Worm (Caenorhabditis elegans) whole organism, L2 larva: ENCODE measurements around the gene clec-51.

Experiments used
- elt-3 ChIP-seq: sonication (generic microtip); optimal IDR thresholded peaks from 2 replicates; lab custom pipeline; 2017; ENCODE audit warnings: missing biosample characterization, missing genetic modification characterization
- mdl-1 ChIP-seq, 2 experiments: fragments of 150-350 bp in 1 of 2; sonication (generic microtip) in 1 of 2; optimal IDR thresholded peaks; 2 replicates each; lab custom pipeline; 2017; ENCODE audit warnings: missing biosample characterization in 2 of 2, missing genetic modification characterization in 2 of 2
- unc-62 ChIP-seq: fragments of 150-350 bp; optimal IDR thresholded peaks from 2 replicates; lab custom pipeline; 2014; ENCODE audit warnings: missing biosample characterization, missing genetic modification reagents, missing genetic modification characterization

DNA sequence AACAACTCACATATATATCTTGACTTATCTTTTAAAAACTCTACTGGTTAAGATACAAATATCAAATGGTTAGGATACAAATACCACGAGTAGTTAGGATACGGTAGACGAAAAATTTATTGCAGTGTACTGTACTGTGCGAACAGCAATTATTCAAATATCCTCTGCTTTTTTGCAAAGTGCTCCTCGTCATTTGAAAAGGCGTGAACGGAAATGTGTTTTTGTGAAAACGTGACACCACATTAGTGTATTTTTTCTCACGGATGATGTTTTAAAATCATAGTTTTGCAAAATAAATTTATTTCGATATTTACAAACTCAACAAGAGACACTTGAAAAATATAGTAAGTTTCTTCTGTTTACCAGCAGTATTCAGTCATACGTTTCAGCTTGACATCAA is 44.8 kb downstream of the clec-51 start, which contains the start of gene F42G8.8:
- TF ChIP-seq mdl-1 (tag; optimal IDR thresholded peaks at IDR 0.05; lab: Kevin White, UChicago) (no peak), unc-62 (no peak), elt-3 (tag; lab: Kevin White, UChicago) (no peak)
